Fruit fly (Drosophila melanogaster) whole organism, embryonic: ENCODE measurements around the gene CG44013.

Source experiments
- CG10274 ChIP-seq: fragments of 200-800 bp; sonication (Bioruptor generic); optimal IDR thresholded peaks from 3 replicates; lab custom pipeline; 2017; ENCODE audit warnings: missing biosample characterization, mild to moderate bottlenecking, missing genetic modification characterization
- CG11093 ChIP-seq: fragments of 200-800 bp; sonication (Bioruptor generic); IDR thresholded peaks from 3 replicates; pipeline ENCODE4 v1.3.6; 2022; ENCODE audit warnings: missing biosample characterization, missing genetic modification characterization
- CG11504 ChIP-seq: fragments of 200-800 bp; sonication (Bioruptor generic); optimal IDR thresholded peaks from 3 replicates; lab custom pipeline; 2019; ENCODE audit warnings: missing biosample characterization, mild to moderate bottlenecking, missing genetic modification characterization, moderate library complexity
- CG11723 ChIP-seq: fragments of 200-800 bp; sonication (Bioruptor generic); optimal IDR thresholded peaks from 2 replicates; lab custom pipeline; 2017; ENCODE audit warnings: missing biosample characterization, mild to moderate bottlenecking, missing genetic modification characterization
- CG12219 ChIP-seq: fragments of 200-800 bp; sonication (Bioruptor generic); optimal IDR thresholded peaks from 3 replicates; lab custom pipeline; 2018; ENCODE audit warnings: missing biosample characterization, mild to moderate bottlenecking, missing genetic modification characterization
- CG12769 ChIP-seq: fragments of 200-800 bp; sonication (Bioruptor generic); optimal IDR thresholded peaks from 2 replicates; lab custom pipeline; 2019; ENCODE audit warnings: missing biosample characterization, mild to moderate bottlenecking, missing genetic modification characterization, moderate library complexity
- CG14014 ChIP-seq: fragments of 200-800 bp; sonication (Bioruptor generic); IDR thresholded peaks from 2 replicates; pipeline ENCODE4 v1.3.6; 2022; ENCODE audit warnings: missing biosample characterization, missing genetic modification characterization
- CG14710 ChIP-seq: fragments of 200-800 bp; sonication (Bioruptor generic); optimal IDR thresholded peaks from 3 replicates; lab custom pipeline; 2019; ENCODE audit warnings: missing biosample characterization, mild to moderate bottlenecking, missing genetic modification characterization, moderate library complexity
- CG15011 ChIP-seq: fragments of 200-800 bp; sonication (Bioruptor generic); optimal IDR thresholded peaks from 3 replicates; lab custom pipeline; 2018; ENCODE audit warnings: missing biosample characterization, mild to moderate bottlenecking, missing genetic modification characterization
- CG15073 ChIP-seq: fragments of 200-800 bp; sonication (Bioruptor generic); optimal IDR thresholded peaks from 2 replicates; lab custom pipeline; 2016; ENCODE audit warnings: missing biosample characterization, missing genetic modification characterization
- CG15696 ChIP-seq: fragments of 200-800 bp; sonication (Bioruptor generic); optimal IDR thresholded peaks from 2 replicates; lab custom pipeline; 2019; ENCODE audit warnings: missing biosample characterization, mild to moderate bottlenecking, missing genetic modification characterization, moderate library complexity
- CG1603 ChIP-seq: fragments of 200-800 bp; sonication (Bioruptor generic); optimal IDR thresholded peaks from 2 replicates; lab custom pipeline; 2019; ENCODE audit warnings: missing biosample characterization, mild to moderate bottlenecking, missing genetic modification characterization, moderate library complexity
- CG17186 ChIP-seq: fragments of 200-800 bp; sonication (Bioruptor generic); optimal IDR thresholded peaks from 3 replicates; lab custom pipeline; 2017; ENCODE audit warnings: missing biosample characterization, missing genetic modification reagents, missing genetic modification characterization
- CG18599 ChIP-seq: fragments of 200-800 bp; sonication (Bioruptor generic); optimal IDR thresholded peaks from 3 replicates; lab custom pipeline; 2017; ENCODE audit warnings: missing biosample characterization, missing genetic modification characterization, mild to moderate bottlenecking, moderate library complexity, missing genetic modification reagents
- CG2116 ChIP-seq: fragments of 200-800 bp; sonication (Bioruptor generic); optimal IDR thresholded peaks from 3 replicates; lab custom pipeline; 2018; ENCODE audit warnings: missing biosample characterization, mild to moderate bottlenecking, missing genetic modification characterization
- CG32767 ChIP-seq: fragments of 200-800 bp; sonication (Bioruptor generic); IDR thresholded peaks from 2 replicates; pipeline ENCODE4 v1.3.6; 2022; ENCODE audit warnings: missing biosample characterization, missing genetic modification characterization
- CG3995 ChIP-seq: fragments of 200-800 bp; sonication (Bioruptor generic); optimal IDR thresholded peaks from 3 replicates; lab custom pipeline; 2016; ENCODE audit warnings: missing biosample characterization, missing genetic modification characterization
- CG4854 ChIP-seq: fragments of 200-800 bp; sonication (Bioruptor generic); optimal IDR thresholded peaks from 2 replicates; lab custom pipeline; 2016; ENCODE audit warnings: missing biosample characterization, missing genetic modification characterization, inconsistent platforms
- CG6683 ChIP-seq: fragments of 200-800 bp; sonication (Bioruptor generic); optimal IDR thresholded peaks from 2 replicates; lab custom pipeline; 2017; ENCODE audit warnings: missing biosample characterization, mild to moderate bottlenecking, missing genetic modification characterization, missing genetic modification reagents
- CG7786 ChIP-seq: fragments of 200-800 bp; sonication (Bioruptor generic); optimal IDR thresholded peaks from 2 replicates; lab custom pipeline; 2016; ENCODE audit warnings: missing biosample characterization, missing genetic modification characterization
- CG9797 ChIP-seq: fragments of 200-800 bp; sonication (Bioruptor generic); optimal IDR thresholded peaks from 3 replicates; lab custom pipeline; 2018; ENCODE audit warnings: missing biosample characterization, mild to moderate bottlenecking, missing genetic modification characterization
- CG9817 ChIP-seq: fragments of 200-800 bp; sonication (Bioruptor generic); optimal IDR thresholded peaks from 2 replicates; lab custom pipeline; 2018; ENCODE audit warnings: missing biosample characterization, mild to moderate bottlenecking, missing genetic modification characterization, moderate library complexity
- Camta ChIP-seq: fragments of 200-800 bp; sonication (Bioruptor generic); optimal IDR thresholded peaks from 2 replicates; lab custom pipeline; 2016; ENCODE audit warnings: missing biosample characterization, missing genetic modification characterization
- Dek ChIP-seq: fragments of 200-800 bp; sonication (Bioruptor generic); optimal IDR thresholded peaks from 3 replicates; lab custom pipeline; 2019; ENCODE audit warnings: missing biosample characterization, mild to moderate bottlenecking, missing genetic modification characterization, moderate library complexity
- Dip3 ChIP-seq: fragments of 200-800 bp; sonication (Bioruptor generic); optimal IDR thresholded peaks from 3 replicates; lab custom pipeline; 2016; ENCODE audit warnings: missing biosample characterization, missing genetic modification characterization
- Dll ChIP-seq: fragments of 200-800 bp; sonication (Bioruptor generic); IDR thresholded peaks from 4 replicates; pipeline ENCODE4 v1.3.6; 2022; ENCODE audit warnings: missing biosample characterization, missing genetic modification characterization; ENCODE audit not compliant: partially characterized antibody
- HmgD ChIP-seq: fragments of 200-800 bp; sonication (Bioruptor generic); optimal IDR thresholded peaks from 3 replicates; lab custom pipeline; 2016; ENCODE audit warnings: missing biosample characterization, missing genetic modification characterization
- Jarid2 ChIP-seq: fragments of 200-800 bp; sonication (Bioruptor generic); optimal IDR thresholded peaks from 3 replicates; lab custom pipeline; 2017; ENCODE audit warnings: mild to moderate bottlenecking, missing biosample characterization, missing genetic modification reagents, missing genetic modification characterization
- Lpt ChIP-seq: fragments of >200 bp; optimal IDR thresholded peaks from 2 replicates; lab custom pipeline; 2018; ENCODE audit warnings: missing biosample characterization, missing genetic modification characterization
- MBD-R2 ChIP-seq: fragments of 200-800 bp; sonication (Bioruptor generic); IDR thresholded peaks from 2 replicates; pipeline ENCODE4 v1.3.6; 2022; ENCODE audit warnings: missing biosample characterization, missing genetic modification characterization
- Neu2 ChIP-seq: fragments of 200-800 bp; sonication (Bioruptor generic); optimal IDR thresholded peaks from 3 replicates; lab custom pipeline; 2016; ENCODE audit warnings: missing biosample characterization, missing genetic modification characterization, borderline replicate concordance
- Rx ChIP-seq: fragments of 200-800 bp; sonication (Bioruptor generic); IDR thresholded peaks from 2 replicates; pipeline ENCODE4 v1.3.6; 2022; ENCODE audit warnings: missing biosample characterization, missing genetic modification characterization
- Spps ChIP-seq: fragments of 200-800 bp; sonication (Bioruptor generic); optimal IDR thresholded peaks from 2 replicates; lab custom pipeline; 2018; ENCODE audit warnings: missing biosample characterization, mild to moderate bottlenecking, missing genetic modification characterization
- Vsx1 ChIP-seq: fragments of 200-800 bp; sonication (Bioruptor generic); optimal IDR thresholded peaks from 2 replicates; lab custom pipeline; 2017; ENCODE audit warnings: missing biosample characterization, mild to moderate bottlenecking, missing genetic modification characterization, missing genetic modification reagents
- abd-A ChIP-seq: fragments of 200-800 bp; sonication (Bioruptor generic); optimal IDR thresholded peaks from 3 replicates; lab custom pipeline; 2019; ENCODE audit warnings: missing biosample characterization, mild to moderate bottlenecking, missing genetic modification characterization, moderate library complexity
- cas ChIP-seq: fragments of 200-800 bp; sonication (Bioruptor generic); IDR thresholded peaks from 2 replicates; pipeline ENCODE4 v1.3.6; 2022; ENCODE audit warnings: missing biosample characterization, missing genetic modification characterization
- chm ChIP-seq: fragments of 200-800 bp; sonication (Bioruptor generic); IDR thresholded peaks from 2 replicates; pipeline ENCODE4 v1.3.6; 2022; ENCODE audit warnings: missing biosample characterization, missing genetic modification characterization
- dmrt99B ChIP-seq: fragments of 200-800 bp; sonication (Bioruptor generic); optimal IDR thresholded peaks from 2 replicates; lab custom pipeline; 2018; ENCODE audit warnings: missing biosample characterization, mild to moderate bottlenecking, missing genetic modification characterization, moderate library complexity
- fu2 ChIP-seq: fragments of 200-800 bp; sonication (Bioruptor generic); optimal IDR thresholded peaks from 2 replicates; lab custom pipeline; 2016; ENCODE audit warnings: missing biosample characterization, missing genetic modification characterization
- gcm2 ChIP-seq: fragments of 200-800 bp; sonication (Bioruptor generic); optimal IDR thresholded peaks from 2 replicates; lab custom pipeline; 2016; ENCODE audit warnings: missing biosample characterization, missing genetic modification characterization
- grn ChIP-seq: fragments of 200-800 bp; sonication (Bioruptor generic); optimal IDR thresholded peaks from 3 replicates; lab custom pipeline; 2017; ENCODE audit warnings: missing biosample characterization, missing genetic modification characterization
- gro ChIP-seq: fragments of 200-800 bp; sonication (Bioruptor generic); optimal IDR thresholded peaks from 2 replicates; lab custom pipeline; 2016; ENCODE audit warnings: missing biosample characterization, missing genetic modification characterization
- ind ChIP-seq: fragments of 200-800 bp; sonication (Bioruptor generic); optimal IDR thresholded peaks from 3 replicates; lab custom pipeline; 2016; ENCODE audit warnings: missing biosample characterization, missing genetic modification characterization
- insv ChIP-seq, 2 experiments: fragments of 200-800 bp; sonication (Bioruptor generic); optimal IDR thresholded peaks; 3 replicates each; lab custom pipeline; 2016 to 2018; ENCODE audit warnings: missing biosample characterization in 2 of 2, missing genetic modification characterization in 2 of 2
- org-1 ChIP-seq: fragments of 200-800 bp; sonication (Bioruptor generic); optimal IDR thresholded peaks from 2 replicates; lab custom pipeline; 2017; ENCODE audit warnings: missing biosample characterization, missing genetic modification characterization
- sd ChIP-seq: fragments of 200-800 bp; sonication (Bioruptor generic); optimal IDR thresholded peaks from 3 replicates; lab custom pipeline; 2018; ENCODE audit warnings: missing biosample characterization, mild to moderate bottlenecking, missing genetic modification characterization, moderate library complexity
- sob ChIP-seq: fragments of 200-800 bp; sonication (Bioruptor generic); IDR thresholded peaks from 2 replicates; pipeline ENCODE4 v1.3.6; 2022; ENCODE audit warnings: missing biosample characterization, missing genetic modification characterization
- tio ChIP-seq: fragments of 200-800 bp; sonication (Bioruptor generic); optimal IDR thresholded peaks from 2 replicates; lab custom pipeline; 2017; ENCODE audit warnings: missing biosample characterization, missing genetic modification characterization, inconsistent platforms
- toy ChIP-seq: fragments of 200-800 bp; sonication (Bioruptor generic); IDR thresholded peaks from 2 replicates; pipeline ENCODE4 v1.3.6; 2022; ENCODE audit warnings: missing biosample characterization, missing genetic modification characterization
- ttk ChIP-seq: fragments of 200-800 bp; sonication (Bioruptor generic); IDR thresholded peaks from 2 replicates; pipeline ENCODE4 v2.1.2; 2022; ENCODE audit warnings: missing biosample characterization, missing genetic modification characterization
- wdn ChIP-seq: fragments of 200-800 bp; sonication (Bioruptor generic); IDR thresholded peaks from 2 replicates; pipeline ENCODE4 v1.3.6; 2022; ENCODE audit warnings: missing biosample characterization, missing genetic modification characterization

The CG44013 gene

dm6 chr3R:15472753-15473212 lies 36.9 kb downstream of the CG44013 start:
- no peak for TF ChIP-seq CG32767
- no peak for TF ChIP-seq Spps (tag; lab: Kevin White, UChicago)
- TF ChIP-seq CG15073 (GFP tag; lab: Kevin White, UChicago) = no peak
- TF ChIP-seq gro = peak; percentile 42
- TF ChIP-seq CG11504 = peak; percentile 69
- TF ChIP-seq ind (GFP tag; lab: Kevin White, UChicago) = peak; percentile 61
- peak; percentile 16 for TF ChIP-seq CG15011
- TF ChIP-seq chm (GFP tag; lab: Robert Waterston, UW) = no peak
- no peak for TF ChIP-seq CG9797 (GFP tag; lab: Kevin White, UChicago)
- peak; percentile 27 for TF ChIP-seq CG12769 (tag; lab: Kevin White, UChicago)
- TF ChIP-seq CG12219 (GFP tag; lab: Kevin White, UChicago) = peak; percentile 21
- TF ChIP-seq toy (GFP tag; lab: Robert Waterston, UW) = no peak
- TF ChIP-seq Dip3 = peak; percentile 76
- peak; percentile 26 for TF ChIP-seq CG15696 (tag; lab: Kevin White, UChicago)
- TF ChIP-seq Jarid2 (GFP tag; lab: Kevin White, UChicago) = no peak
- TF ChIP-seq CG11093 (GFP tag; lab: Robert Waterston, UW) = no peak
- no peak for TF ChIP-seq CG6683
- TF ChIP-seq org-1 (GFP tag; lab: Kevin White, UChicago) = no peak
- TF ChIP-seq CG1603 (tag; lab: Kevin White, UChicago) = no peak
- TF ChIP-seq ttk (GFP tag; lab: Robert Waterston, UW) = peak; percentile 45
- peak; percentile 20 for TF ChIP-seq CG4854
- no peak for TF ChIP-seq Neu2 (GFP tag; lab: Kevin White, UChicago)
- peak; percentile 47; the same call in 1 of the 2 replicates for TF ChIP-seq sob (GFP tag; lab: Robert Waterston, UW)
- TF ChIP-seq MBD-R2 = peak; percentile 20; the same call in 1 of the 2 replicates
- TF ChIP-seq Lpt (GFP tag; lab: Kevin White, UChicago) = no peak
- TF ChIP-seq Dll = no peak
- peak; percentile 45; the same call in 1 of the 2 replicates for TF ChIP-seq CG14014 (GFP tag; lab: Robert Waterston, UW)
- peak; percentile 35 for TF ChIP-seq tio (GFP tag; lab: Kevin White, UChicago)
- peak; percentile 39; the same call in 1 of the 2 replicates for TF ChIP-seq wdn (GFP tag; lab: Robert Waterston, UW)
- peak; percentile 19 for TF ChIP-seq CG10274 (GFP tag; lab: Kevin White, UChicago)
- peak; percentile 45 for TF ChIP-seq CG7786 (GFP tag; lab: Kevin White, UChicago)
- peak; percentile 46 for TF ChIP-seq dmrt99B (tag; lab: Kevin White, UChicago)
- TF ChIP-seq CG9817 (tag; lab: Kevin White, UChicago) = peak; percentile 53
- no peak for TF ChIP-seq CG17186
- no peak for TF ChIP-seq cas (GFP tag; lab: Robert Waterston, UW)
- peak; percentile 16 for TF ChIP-seq CG3995 (GFP tag; lab: Kevin White, UChicago)
- no peak for TF ChIP-seq grn
- TF ChIP-seq CG18599 (GFP tag; lab: Kevin White, UChicago) = peak; percentile 44
- no peak for TF ChIP-seq insv (GFP tag; optimal IDR thresholded peaks at IDR 0.05; lab: Kevin White, UChicago)
- TF ChIP-seq Dek = peak; percentile 39
- TF ChIP-seq Vsx1 = peak; percentile 34
- TF ChIP-seq CG14710 (tag; lab: Kevin White, UChicago) = peak; percentile 7
- no peak for TF ChIP-seq HmgD (GFP tag; lab: Kevin White, UChicago)
- TF ChIP-seq CG2116 (GFP tag; lab: Kevin White, UChicago) = no peak
- no peak for TF ChIP-seq gcm2 (GFP tag; lab: Kevin White, UChicago)
- TF ChIP-seq abd-A (tag; lab: Kevin White, UChicago) = no peak
- TF ChIP-seq CG11723 (GFP tag; lab: Kevin White, UChicago) = no peak
- peak; percentile 17 for TF ChIP-seq sd (tag; lab: Kevin White, UChicago)
- TF ChIP-seq Rx (GFP tag; lab: Robert Waterston, UW) = 0 out of 2 replicates have a peak, but pooled peaks have one; percentile 21
- TF ChIP-seq Camta (GFP tag; lab: Kevin White, UChicago) = no peak
- peak; percentile 60 for TF ChIP-seq fu2 (GFP tag; lab: Kevin White, UChicago)
